Worm (Caenorhabditis elegans): ENCODE results near the gene R05G6.3.

The R05G6.3 gene

ce11 chrIV:7549844-7550243 lies 33.5 kb downstream of the R05G6.3 start (continued):
- peak; percentile 71 for TF ChIP-seq ceh-27 (GFP tag; optimal IDR thresholded peaks at IDR 0.05)
- no peak for TF ChIP-seq B0035.1 (tag; optimal IDR thresholded peaks at IDR 0.05)
- no peak for TF ChIP-seq atf-7 (tag; optimal IDR thresholded peaks at IDR 0.05)
- no peak for TF ChIP-seq unc-62 (GFP tag; optimal IDR thresholded peaks at IDR 0.05)
- peak; percentile 12 for TF ChIP-seq tbp1 (GFP tag; optimal IDR thresholded peaks at IDR 0.05)
- TF ChIP-seq nhr-27 (tag; optimal IDR thresholded peaks at IDR 0.05), result no peak
- TF ChIP-seq nhr-80 (tag; optimal IDR thresholded peaks at IDR 0.05), result peak; percentile 96
- TF ChIP-seq ztf-22 (GFP tag; optimal IDR thresholded peaks at IDR 0.05), result no peak
- peak; percentile 36 for TF ChIP-seq lin-54 (GFP tag; optimal IDR thresholded peaks at IDR 0.05)
- no peak for TF ChIP-seq nfya-1 (tag; optimal IDR thresholded peaks at IDR 0.05; ENCODE audit: borderline replicate concordance, insufficient read depth)
- TF ChIP-seq nhr-120 (GFP tag; IDR thresholded peaks at IDR 0.05), result 0 out of 2 replicates have a peak, but pooled peaks have one; percentile 32

ce11 chrIV:7550445-7550844 lies 34.1 kb downstream of the R05G6.3 start, which contains the start of gene pam-1:
Gene pam-1 (minus strand): TSS chrIV:7550812.
- TF ChIP-seq madf-8 (GFP tag; conservative IDR thresholded peaks at IDR 0.05) (no peak), Y53F4B.3 (GFP tag; IDR thresholded peaks at IDR 0.05) (no peak), die-1 (tag; optimal IDR thresholded peaks at IDR 0.05) (no peak), xnd-1 (tag; optimal IDR thresholded peaks at IDR 0.05) (no peak), Y79H2A.3 (GFP tag; conservative IDR thresholded peaks at IDR 0.05) (no peak), B0336.3 (GFP tag; IDR thresholded peaks at IDR 0.05) (no peak), nfyb-1 (GFP tag; IDR thresholded peaks at IDR 0.05) (peak; percentile 26; the same call in 1 of the 2 replicates), K11D2.4 (GFP tag; IDR thresholded peaks at IDR 0.05) (no peak), ztf-28 (GFP tag; IDR thresholded peaks at IDR 0.05) (no peak), F57A8.1 (GFP tag; optimal IDR thresholded peaks at IDR 0.05) (no peak), cebp-1 (GFP tag; IDR thresholded peaks at IDR 0.05) (no peak), cebp-1 (tag; optimal IDR thresholded peaks at IDR 0.05) (peak; percentile 42)

- TF ChIP-seq tbx-9 (tag; optimal IDR thresholded peaks at IDR 0.05; ENCODE audit: borderline replicate concordance) (no peak), hrde-1 (tag; optimal IDR thresholded peaks at IDR 0.05; ENCODE audit: borderline replicate concordance) (peak; percentile 69), tlf-1 (GFP tag; optimal IDR thresholded peaks at IDR 0.05) (peak; percentile 16), ZK185.1 (tag; optimal IDR thresholded peaks at IDR 0.05; ENCODE audit: poor library complexity, severe bottlenecking) (peak; percentile 35), Y95B8A.8 (GFP tag; IDR thresholded peaks at IDR 0.05) (peak; percentile 43; the same call in 1 of the 2 replicates), snpc-4 (GFP tag; optimal IDR thresholded peaks at IDR 0.05) (no peak), snpc-4 (tag; optimal IDR thresholded peaks at IDR 0.05) (peak in 1 of 4 experiments; percentile 12), pha-4 (tag; optimal IDR thresholded peaks at IDR 0.05) (no peak), B0336.3 (GFP tag; IDR thresholded peaks at IDR 0.05) (0 out of 2 replicates have a peak, but pooled peaks have one; percentile 37), nfyb-1 (GFP tag; IDR thresholded peaks at IDR 0.05) (0 out of 2 replicates have a peak, but pooled peaks have one; percentile 14), ztf-22 (GFP tag; optimal IDR thresholded peaks at IDR 0.05) (no peak), repo-1 (tag; optimal IDR thresholded peaks at IDR 0.05) (peak; percentile 64), madf-6 (GFP tag; IDR thresholded peaks at IDR 0.05) (peak; percentile 42; the same call in 1 of the 2 replicates), snpc-1.3 (tag; optimal IDR thresholded peaks at IDR 0.05; ENCODE audit: insufficient read depth) (peak; percentile 3)
Measured at ce11 chrIV:7551254-7551653, 34.9 kb downstream of the R05G6.3 start.

- TF ChIP-seq ets-4 (GFP tag; optimal IDR thresholded peaks at IDR 0.05), result no peak
- TF ChIP-seq ztf-22 (GFP tag; optimal IDR thresholded peaks at IDR 0.05), result no peak
- TF ChIP-seq mes-4 (tag; optimal IDR thresholded peaks at IDR 0.05), result no peak
- no peak for TF ChIP-seq somi-1 (GFP tag; optimal IDR thresholded peaks at IDR 0.05)
- no peak for TF ChIP-seq F33H1.4 (GFP tag; IDR thresholded peaks at IDR 0.05)
- no peak for TF ChIP-seq tlf-1 (GFP tag; optimal IDR thresholded peaks at IDR 0.05)
- no peak for TF ChIP-seq Y56A3A.18 (GFP tag; IDR thresholded peaks at IDR 0.05)
- no peak for TF ChIP-seq snpc-1.3 (tag; optimal IDR thresholded peaks at IDR 0.05; ENCODE audit: insufficient read depth)
- no peak for TF ChIP-seq lin-40 (tag; optimal IDR thresholded peaks at IDR 0.05)
- no peak for TF ChIP-seq C17E4.6 (GFP tag; IDR thresholded peaks at IDR 0.05)
- no peak for TF ChIP-seq aptf-2 (GFP tag; conservative IDR thresholded peaks at IDR 0.05)
- no peak for TF ChIP-seq bed-2 (GFP tag; IDR thresholded peaks at IDR 0.05)
- no peak for TF ChIP-seq F23B12.7 (tag; optimal IDR thresholded peaks at IDR 0.05; ENCODE audit: insufficient read depth)
Measured at ce11 chrIV:7552100-7552499, 35.7 kb downstream of the R05G6.3 start.
